Worm (Caenorhabditis elegans) whole organism, midembryonic: ENCODE data around the gene Y22D7AL.9.
A peak's percentile ranks its signal among the peaks of the same experiment; 100 is the strongest.

Source experiments
- T22C8.4 ChIP-seq: fragments of 200-800 bp; sonication (Bioruptor generic); IDR thresholded peaks from 2 replicates; pipeline ENCODE4 v1.3.6; 2022; ENCODE audit warnings: missing genetic modification characterization, missing compliant biosample characterization
- cog-1 ChIP-seq: sonication (generic microtip); optimal IDR thresholded peaks from 2 replicates; lab custom pipeline; 2016; ENCODE audit warnings: missing genetic modification characterization, missing compliant biosample characterization
- flt-1 ChIP-seq: fragments of 200-800 bp; sonication (Bioruptor generic); IDR thresholded peaks from 2 replicates; pipeline ENCODE4 v1.3.6; 2022; ENCODE audit warnings: missing genetic modification characterization, missing compliant biosample characterization
- klf-2 ChIP-seq: fragments of 200-800 bp; sonication (Bioruptor generic); conservative IDR thresholded peaks from 2 replicates; pipeline ENCODE4 v1.3.6; 2022; ENCODE audit warnings: missing genetic modification reagents, missing genetic modification characterization, missing compliant biosample characterization
- med-1 ChIP-seq: sonication (generic microtip); optimal IDR thresholded peaks from 2 replicates; lab custom pipeline; 2017; ENCODE audit warnings: missing genetic modification characterization, mild to moderate bottlenecking, missing compliant biosample characterization, antibody characterized with exemption, missing genetic modification reagents; ENCODE audit not compliant: insufficient read depth
- ref-1 ChIP-seq: fragments of 200-800 bp; sonication (Bioruptor generic); conservative IDR thresholded peaks from 2 replicates; pipeline ENCODE4 v1.3.6; 2022; ENCODE audit warnings: missing genetic modification reagents, missing genetic modification characterization, missing compliant biosample characterization
- tab-1 ChIP-seq: fragments of 200-800 bp; sonication (Bioruptor generic); IDR thresholded peaks from 2 replicates; pipeline ENCODE4 v1.3.6; 2022; ENCODE audit warnings: missing genetic modification characterization, missing compliant biosample characterization
- ztf-23 ChIP-seq: fragments of 200-800 bp; sonication (Bioruptor generic); IDR thresholded peaks from 2 replicates; pipeline ENCODE4 v1.3.6; 2022; ENCODE audit warnings: missing genetic modification reagents, missing genetic modification characterization, missing compliant biosample characterization
- ztf-29 ChIP-seq: fragments of 200-800 bp; sonication (Bioruptor generic); IDR thresholded peaks from 2 replicates; pipeline ENCODE4 v1.3.6; 2022; ENCODE audit warnings: missing genetic modification reagents, missing genetic modification characterization, missing compliant biosample characterization

Gene Y22D7AL.9

ce11 chrIII:1613933-1614332 lies at the start of gene Y22D7AL.9:
TSS of gene Y22D7AL.9 (minus strand) at chrIII:1614033.
- TF ChIP-seq cog-1 (tag; lab: Kevin White, UChicago) (no peak), ztf-29 (GFP tag; lab: Robert Waterston, UW) (no peak), ztf-23 (GFP tag; lab: Robert Waterston, UW) (no peak), med-1 (GFP tag; lab: Kevin White, UChicago) (no peak), tab-1 (GFP tag; lab: Robert Waterston, UW) (no peak), ref-1 (GFP tag; lab: Robert Waterston, UW) (no peak), klf-2 (GFP tag; lab: Robert Waterston, UW) (no peak), T22C8.4 (GFP tag; lab: Robert Waterston, UW) (no peak), flt-1 (GFP tag; lab: Robert Waterston, UW) (no peak)

ce11 chrIII:1663056-1663455 lies 49.2 kb upstream of the Y22D7AL.9 start:
- TF ChIP-seq T22C8.4 (GFP tag; lab: Robert Waterston, UW) (peak; percentile 67), ztf-23 (GFP tag; lab: Robert Waterston, UW) (no peak), klf-2 (GFP tag; lab: Robert Waterston, UW) (no peak), flt-1 (GFP tag; lab: Robert Waterston, UW) (no peak)

DNA sequence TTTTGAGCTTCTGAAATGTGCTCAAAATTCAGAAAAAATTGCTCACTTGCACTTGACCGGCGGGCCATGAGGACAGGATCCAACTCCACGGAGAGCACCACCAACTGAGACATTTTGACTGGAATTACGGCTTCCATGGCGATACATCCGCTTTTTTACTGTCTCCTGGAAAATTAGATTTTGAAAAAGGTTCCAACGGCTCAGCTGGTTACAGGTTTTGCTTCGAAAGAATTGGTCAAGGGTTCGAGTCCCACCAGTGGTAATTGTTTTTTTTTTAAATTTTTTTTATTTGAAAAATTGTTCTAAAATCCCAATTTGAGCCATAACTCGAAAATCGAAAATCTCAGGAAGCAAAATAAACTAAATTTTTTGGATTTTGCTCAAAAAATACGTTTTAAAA lies 48.6 kb upstream of the Y22D7AL.9 start:
- TF ChIP-seq tab-1 (GFP tag; lab: Robert Waterston, UW) = no peak
- TF ChIP-seq klf-2 (GFP tag; lab: Robert Waterston, UW) = no peak
- no peak for TF ChIP-seq cog-1 (tag; lab: Kevin White, UChicago)
- no peak for TF ChIP-seq ztf-29 (GFP tag; lab: Robert Waterston, UW)
- TF ChIP-seq T22C8.4 (GFP tag; lab: Robert Waterston, UW) = no peak
- no peak for TF ChIP-seq ztf-23 (GFP tag; lab: Robert Waterston, UW)

- TF ChIP-seq ref-1 (GFP tag; lab: Robert Waterston, UW) = no peak
- TF ChIP-seq tab-1 (GFP tag; lab: Robert Waterston, UW) = no peak
- no peak for TF ChIP-seq ztf-23 (GFP tag; lab: Robert Waterston, UW)
- no peak for TF ChIP-seq ztf-29 (GFP tag; lab: Robert Waterston, UW)
- TF ChIP-seq klf-2 (GFP tag; lab: Robert Waterston, UW) = no peak
- TF ChIP-seq med-1 (GFP tag; lab: Kevin White, UChicago) = no peak
- no peak for TF ChIP-seq cog-1 (tag; lab: Kevin White, UChicago)
- TF ChIP-seq T22C8.4 (GFP tag; lab: Robert Waterston, UW) = no peak
- TF ChIP-seq flt-1 (GFP tag; lab: Robert Waterston, UW) = no peak
Measured at ce11 chrIII:1661031-1661430, 47.2 kb upstream of the Y22D7AL.9 start.

ce11 chrIII:1659763-1660162 lies 45.9 kb upstream of the Y22D7AL.9 start, which contains the start of gene Y22D7AL.15:
TSS of gene Y22D7AL.15 (minus strand) at chrIII:1659863.
- TF ChIP-seq med-1 (GFP tag; lab: Kevin White, UChicago) = no peak

- TF ChIP-seq flt-1 (GFP tag; lab: Robert Waterston, UW) = no peak
- no peak for TF ChIP-seq ztf-23 (GFP tag; lab: Robert Waterston, UW)
- 0 out of 2 replicates have a peak, but pooled peaks have one; percentile 33 for TF ChIP-seq T22C8.4 (GFP tag; lab: Robert Waterston, UW)
Measured at ce11 chrIII:1657380-1657779, 43.5 kb upstream of the Y22D7AL.9 start, which contains the start of gene cht-4. TSS of gene cht-4 (minus strand) at chrIII:1657480.

ce11 chrIII:1652925-1653324 lies 39.1 kb upstream of the Y22D7AL.9 start:
- TF ChIP-seq ref-1 (GFP tag; lab: Robert Waterston, UW) = no peak
- TF ChIP-seq klf-2 (GFP tag; lab: Robert Waterston, UW) = no peak
- no peak for TF ChIP-seq ztf-29 (GFP tag; lab: Robert Waterston, UW)
- no peak for TF ChIP-seq flt-1 (GFP tag; lab: Robert Waterston, UW)
- no peak for TF ChIP-seq T22C8.4 (GFP tag; lab: Robert Waterston, UW)
- no peak for TF ChIP-seq tab-1 (GFP tag; lab: Robert Waterston, UW)
- TF ChIP-seq cog-1 (tag; lab: Kevin White, UChicago) = no peak
- TF ChIP-seq med-1 (GFP tag; lab: Kevin White, UChicago) = no peak
- TF ChIP-seq ztf-23 (GFP tag; lab: Robert Waterston, UW) = no peak

DNA sequence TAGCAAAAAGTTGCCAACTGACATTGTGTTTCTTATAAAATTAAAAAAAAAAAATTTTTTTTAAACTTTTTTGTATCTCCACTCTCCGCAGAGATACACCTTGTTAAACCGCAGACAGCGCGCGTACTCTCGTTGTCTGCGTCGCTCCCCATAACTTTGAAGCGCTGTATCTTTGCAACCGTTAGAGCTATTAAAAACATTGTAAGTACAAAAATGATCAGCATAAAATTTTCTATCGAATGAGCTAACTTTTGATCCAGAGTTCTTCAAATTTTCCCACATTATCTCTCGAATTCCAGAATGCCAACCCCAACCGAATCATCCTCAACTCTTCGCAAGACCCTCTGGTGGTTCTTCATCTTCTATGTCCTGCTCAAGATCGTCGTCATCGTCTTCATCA lies 38.3 kb upstream of the Y22D7AL.9 start, which contains the start of gene Y22D7AL.1:
Y22D7AL.1 (plus strand) TSS at position 301 of the 400 bp plus-strand sequence.
- no peak for TF ChIP-seq med-1 (GFP tag; lab: Kevin White, UChicago)
- no peak for TF ChIP-seq T22C8.4 (GFP tag; lab: Robert Waterston, UW)
- TF ChIP-seq klf-2 (GFP tag; lab: Robert Waterston, UW) = no peak
- no peak for TF ChIP-seq cog-1 (tag; lab: Kevin White, UChicago)
- no peak for TF ChIP-seq ztf-29 (GFP tag; lab: Robert Waterston, UW)
- TF ChIP-seq ref-1 (GFP tag; lab: Robert Waterston, UW) = no peak
- no peak for TF ChIP-seq flt-1 (GFP tag; lab: Robert Waterston, UW)
- no peak for TF ChIP-seq ztf-23 (GFP tag; lab: Robert Waterston, UW)
- TF ChIP-seq tab-1 (GFP tag; lab: Robert Waterston, UW) = no peak

DNA sequence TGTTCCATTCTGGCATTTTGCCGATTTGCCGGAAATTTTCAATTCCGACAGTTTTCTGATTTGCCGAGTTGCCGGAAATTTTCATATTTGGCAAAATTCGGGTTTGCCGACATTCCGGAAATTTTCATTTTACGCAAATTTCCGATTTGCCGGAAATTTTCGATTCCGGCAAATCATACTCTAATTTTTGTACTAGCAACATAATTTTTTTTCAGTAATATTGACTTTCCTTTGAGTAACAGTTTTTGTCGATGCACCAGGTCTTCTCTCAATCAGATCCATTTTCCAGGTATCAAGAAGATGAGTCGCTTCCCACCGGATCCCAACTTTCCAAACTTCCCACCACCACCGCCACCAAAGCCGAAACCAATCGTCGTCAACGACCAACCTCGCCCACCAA lies 27.3 kb upstream of the Y22D7AL.9 start, which contains the start of gene Y22D7AL.3:
Y22D7AL.3 (plus strand) TSS at position 301 of the 400 bp plus-strand sequence.
- TF ChIP-seq flt-1 (GFP tag; lab: Robert Waterston, UW) (no peak), cog-1 (tag; lab: Kevin White, UChicago) (no peak), ztf-29 (GFP tag; lab: Robert Waterston, UW) (no peak), ztf-23 (GFP tag; lab: Robert Waterston, UW) (no peak), ref-1 (GFP tag; lab: Robert Waterston, UW) (no peak), klf-2 (GFP tag; lab: Robert Waterston, UW) (no peak), T22C8.4 (GFP tag; lab: Robert Waterston, UW) (no peak), med-1 (GFP tag; lab: Kevin White, UChicago) (no peak), tab-1 (GFP tag; lab: Robert Waterston, UW) (no peak)
